Worm (Caenorhabditis elegans): ENCODE results near the gene F41G3.10.

ce11 chrII:6752850-6753249, 3.5 kb upstream of the F41G3.10 start, which contains the start of gene F41G3.21:
- no peak for TF ChIP-seq fos-1 (tag; optimal IDR thresholded peaks at IDR 0.05)
- no peak for TF ChIP-seq tbx-2 (tag; optimal IDR thresholded peaks at IDR 0.05)
- TF ChIP-seq nhr-90 (tag; optimal IDR thresholded peaks at IDR 0.05; ENCODE audit: poor library complexity) = no peak
- TF ChIP-seq ceh-82 (tag; optimal IDR thresholded peaks at IDR 0.05) = no peak
- no peak for TF ChIP-seq alr-1 (tag; optimal IDR thresholded peaks at IDR 0.05; ENCODE audit: borderline replicate concordance)
- TF ChIP-seq nhr-77 (tag; optimal IDR thresholded peaks at IDR 0.05) = no peak
- TF ChIP-seq isw-1 (GFP tag; IDR thresholded peaks at IDR 0.05) = no peak

All from whole organism, L1 larva.